Fruit fly (Drosophila melanogaster) whole organism, embryonic: ENCODE measurements around the gene CG10343.

Experiments used
- Adf1 ChIP-seq: fragments of 200-800 bp; sonication (Bioruptor generic); IDR thresholded peaks from 2 replicates; pipeline ENCODE4 v1.3.6; 2022; ENCODE audit warnings: missing biosample characterization, missing genetic modification characterization
- Blimp-1 ChIP-seq: fragments of 200-800 bp; sonication (Bioruptor generic); optimal IDR thresholded peaks from 3 replicates; lab custom pipeline; 2018; ENCODE audit warnings: missing biosample characterization, missing genetic modification characterization, mild to moderate bottlenecking, moderate library complexity, missing genetic modification reagents
- CG10654 ChIP-seq: fragments of 200-800 bp; sonication (Bioruptor generic); optimal IDR thresholded peaks from 2 replicates; lab custom pipeline; 2016; ENCODE audit warnings: missing biosample characterization, missing genetic modification characterization
- CG13624 ChIP-seq: fragments of 200-800 bp; sonication (Bioruptor generic); optimal IDR thresholded peaks from 2 replicates; lab custom pipeline; 2016; ENCODE audit warnings: missing biosample characterization, missing genetic modification characterization
- CG14441 ChIP-seq: fragments of 200-800 bp; sonication (Bioruptor generic); IDR thresholded peaks from 2 replicates; pipeline ENCODE4 v1.3.6; 2022; ENCODE audit warnings: missing biosample characterization, missing genetic modification characterization
- CG15601 ChIP-seq: fragments of 200-800 bp; sonication (Bioruptor generic); optimal IDR thresholded peaks from 3 replicates; lab custom pipeline; 2019; ENCODE audit warnings: missing biosample characterization, mild to moderate bottlenecking, missing genetic modification characterization, moderate library complexity
- CG1832 ChIP-seq: fragments of 200-800 bp; sonication (Bioruptor generic); optimal IDR thresholded peaks from 2 replicates; lab custom pipeline; 2017; ENCODE audit warnings: missing biosample characterization, mild to moderate bottlenecking, missing genetic modification characterization, inconsistent platforms
- CG2116 ChIP-seq: fragments of 200-800 bp; sonication (Bioruptor generic); optimal IDR thresholded peaks from 3 replicates; lab custom pipeline; 2018; ENCODE audit warnings: missing biosample characterization, mild to moderate bottlenecking, missing genetic modification characterization
- CG2129 ChIP-seq: fragments of 200-800 bp; sonication (Bioruptor generic); IDR thresholded peaks from 2 replicates; pipeline ENCODE4 v1.3.6; 2022; ENCODE audit warnings: missing biosample characterization, missing genetic modification characterization; ENCODE audit not compliant: partially characterized antibody
- CG5245 ChIP-seq: fragments of 200-800 bp; sonication (Bioruptor generic); optimal IDR thresholded peaks from 3 replicates; lab custom pipeline; 2016; ENCODE audit warnings: missing biosample characterization, missing genetic modification characterization
- CG6175 ChIP-seq: fragments of 200-800 bp; sonication (Bioruptor generic); IDR thresholded peaks from 3 replicates; pipeline ENCODE4 v1.3.6; 2022; ENCODE audit warnings: missing biosample characterization, missing genetic modification characterization
- CG7987 ChIP-seq: fragments of 200-800 bp; sonication (Bioruptor generic); optimal IDR thresholded peaks from 2 replicates; lab custom pipeline; 2018; ENCODE audit warnings: missing biosample characterization, mild to moderate bottlenecking, missing genetic modification characterization, moderate library complexity
- CG9437 ChIP-seq: fragments of 200-800 bp; sonication (Bioruptor generic); optimal IDR thresholded peaks from 2 replicates; lab custom pipeline; 2018; ENCODE audit warnings: missing biosample characterization, mild to moderate bottlenecking, missing genetic modification characterization
- CG9609 ChIP-seq: fragments of 200-800 bp; sonication (Bioruptor generic); optimal IDR thresholded peaks from 3 replicates; lab custom pipeline; 2016; ENCODE audit warnings: missing biosample characterization, missing genetic modification characterization
- CG9876 ChIP-seq: fragments of 200-800 bp; sonication (Bioruptor generic); optimal IDR thresholded peaks from 2 replicates; lab custom pipeline; 2016; ENCODE audit warnings: missing biosample characterization, missing genetic modification characterization
- CkIIα-i1 ChIP-seq: fragments of 200-800 bp; sonication (Bioruptor generic); IDR thresholded peaks from 2 replicates; pipeline ENCODE4 v1.3.6; 2022; ENCODE audit warnings: missing biosample characterization, missing genetic modification characterization
- Dbx ChIP-seq: fragments of 200-800 bp; sonication (Bioruptor generic); IDR thresholded peaks from 3 replicates; pipeline ENCODE4 v1.3.6; 2022; ENCODE audit warnings: missing biosample characterization, missing genetic modification characterization
- Dip3 ChIP-seq: fragments of 200-800 bp; sonication (Bioruptor generic); optimal IDR thresholded peaks from 3 replicates; lab custom pipeline; 2016; ENCODE audit warnings: missing biosample characterization, missing genetic modification characterization
- Doc3 ChIP-seq: fragments of 200-800 bp; sonication (Bioruptor generic); IDR thresholded peaks from 3 replicates; pipeline ENCODE4 v1.3.6; 2022; ENCODE audit warnings: missing biosample characterization, missing genetic modification characterization; ENCODE audit not compliant: partially characterized antibody
- Gsc ChIP-seq: fragments of 200-800 bp; sonication (Bioruptor generic); IDR thresholded peaks from 2 replicates; pipeline ENCODE4 v1.3.6; 2022; ENCODE audit warnings: missing biosample characterization, missing genetic modification characterization
- Hmx ChIP-seq: fragments of 200-800 bp; sonication (Bioruptor generic); optimal IDR thresholded peaks from 2 replicates; lab custom pipeline; 2016; ENCODE audit warnings: missing biosample characterization, missing genetic modification characterization
- Med ChIP-seq: fragments of 200-800 bp; sonication (Bioruptor generic); peaks from one replicate; lab custom pipeline; 2016; ENCODE audit warnings: missing biosample characterization, missing genetic modification characterization, mild to moderate bottlenecking, inconsistent platforms, moderate library complexity
- amos ChIP-seq: fragments of 200-800 bp; sonication (Bioruptor generic); IDR thresholded peaks from 2 replicates; pipeline ENCODE4 v1.3.6; 2022; ENCODE audit warnings: missing biosample characterization, missing genetic modification characterization; ENCODE audit not compliant: partially characterized antibody
- aop ChIP-seq: fragments of 200-800 bp; sonication (Bioruptor generic); IDR thresholded peaks from 2 replicates; pipeline ENCODE4 v1.3.6; 2022; ENCODE audit warnings: missing biosample characterization, missing genetic modification characterization
- ash1 ChIP-seq: fragments of 200-800 bp; sonication (Bioruptor generic); optimal IDR thresholded peaks from 2 replicates; lab custom pipeline; 2018; ENCODE audit warnings: missing biosample characterization, mild to moderate bottlenecking, missing genetic modification characterization
- az2 ChIP-seq: fragments of 200-800 bp; sonication (Bioruptor generic); optimal IDR thresholded peaks from 3 replicates; lab custom pipeline; 2016; ENCODE audit warnings: missing biosample characterization, missing genetic modification characterization
- bab2 ChIP-seq: fragments of 200-800 bp; sonication (Bioruptor generic); optimal IDR thresholded peaks from 2 replicates; lab custom pipeline; 2016; ENCODE audit warnings: missing biosample characterization, missing genetic modification characterization
- bbx ChIP-seq: fragments of 200-800 bp; sonication (Bioruptor generic); IDR thresholded peaks from 2 replicates; pipeline ENCODE4 v1.3.6; 2022; ENCODE audit warnings: missing biosample characterization, missing genetic modification characterization; ENCODE audit not compliant: partially characterized antibody
- dimm ChIP-seq: fragments of 200-800 bp; sonication (Bioruptor generic); IDR thresholded peaks from 2 replicates; pipeline ENCODE4 v1.3.6; 2022; ENCODE audit warnings: missing biosample characterization, missing genetic modification characterization
- dysf ChIP-seq: fragments of 200-800 bp; sonication (Bioruptor generic); IDR thresholded peaks from 3 replicates; pipeline ENCODE4 v1.3.6; 2022; ENCODE audit warnings: missing biosample characterization, missing genetic modification characterization
- esg ChIP-seq: fragments of 200-800 bp; sonication (Bioruptor generic); conservative IDR thresholded peaks from 2 replicates; pipeline ENCODE4 v1.3.6; 2022; ENCODE audit warnings: missing biosample characterization, missing genetic modification characterization
- exex ChIP-seq: fragments of 200-800 bp; sonication (Bioruptor generic); optimal IDR thresholded peaks from 4 replicates; lab custom pipeline; 2018; ENCODE audit warnings: missing biosample characterization, mild to moderate bottlenecking, missing genetic modification characterization, moderate library complexity
- fu2 ChIP-seq: fragments of 200-800 bp; sonication (Bioruptor generic); optimal IDR thresholded peaks from 2 replicates; lab custom pipeline; 2016; ENCODE audit warnings: missing biosample characterization, missing genetic modification characterization
- gce ChIP-seq: fragments of 200-800 bp; sonication (Bioruptor generic); IDR thresholded peaks from 3 replicates; pipeline ENCODE4 v1.3.6; 2022; ENCODE audit warnings: missing biosample characterization, missing genetic modification characterization
- gem ChIP-seq: fragments of 200-800 bp; sonication (Bioruptor generic); optimal IDR thresholded peaks from 2 replicates; lab custom pipeline; 2019; ENCODE audit warnings: missing biosample characterization, mild to moderate bottlenecking, missing genetic modification characterization, moderate library complexity
- gsb ChIP-seq: fragments of 200-800 bp; sonication (Bioruptor generic); IDR thresholded peaks from 2 replicates; pipeline ENCODE4 v1.3.6; 2022; ENCODE audit warnings: missing biosample characterization, missing genetic modification characterization
- gsb-n ChIP-seq: fragments of 200-800 bp; sonication (Bioruptor generic); optimal IDR thresholded peaks from 3 replicates; lab custom pipeline; 2018; ENCODE audit warnings: missing biosample characterization, mild to moderate bottlenecking, missing genetic modification characterization
- ind ChIP-seq: fragments of 200-800 bp; sonication (Bioruptor generic); optimal IDR thresholded peaks from 3 replicates; lab custom pipeline; 2016; ENCODE audit warnings: missing biosample characterization, missing genetic modification characterization
- kay ChIP-seq: fragments of 200-800 bp; sonication (Bioruptor generic); optimal IDR thresholded peaks from 2 replicates; lab custom pipeline; 2016; ENCODE audit warnings: missing biosample characterization, missing genetic modification characterization
- kni ChIP-seq: fragments of 200-800 bp; sonication (Bioruptor generic); optimal IDR thresholded peaks from 3 replicates; lab custom pipeline; 2017; ENCODE audit warnings: mild to moderate bottlenecking, missing biosample characterization, missing genetic modification reagents, missing genetic modification characterization
- lola ChIP-seq, 3 experiments: fragments of >200 bp in 2 of 3; fragments of 200-800 bp in 1 of 3; sonication (Bioruptor generic) in 1 of 3; optimal IDR thresholded peaks; 2 replicates each; lab custom pipeline; 2017 to 2019; ENCODE audit warnings: missing biosample characterization in 3 of 3, missing genetic modification characterization in 3 of 3, mild to moderate bottlenecking in 1 of 3, moderate library complexity in 1 of 3
- mirr ChIP-seq: fragments of 200-800 bp; sonication (Bioruptor generic); optimal IDR thresholded peaks from 3 replicates; lab custom pipeline; 2018; ENCODE audit warnings: missing biosample characterization, mild to moderate bottlenecking, missing genetic modification characterization
- nmo ChIP-seq: fragments of 200-800 bp; sonication (Bioruptor generic); optimal IDR thresholded peaks from 2 replicates; lab custom pipeline; 2018; ENCODE audit warnings: missing biosample characterization, mild to moderate bottlenecking, missing genetic modification characterization, moderate library complexity
- onecut ChIP-seq: fragments of 200-800 bp; sonication (Bioruptor generic); IDR thresholded peaks from 2 replicates; pipeline ENCODE4 v1.3.6; 2022; ENCODE audit warnings: missing biosample characterization, missing genetic modification characterization
- repo ChIP-seq: fragments of 200-800 bp; sonication (Bioruptor generic); optimal IDR thresholded peaks from 2 replicates; lab custom pipeline; 2016; ENCODE audit warnings: missing biosample characterization, missing genetic modification characterization
- salm ChIP-seq: fragments of 200-800 bp; sonication (Bioruptor generic); optimal IDR thresholded peaks from 2 replicates; lab custom pipeline; 2018; ENCODE audit warnings: missing biosample characterization, mild to moderate bottlenecking, missing genetic modification characterization
- seq ChIP-seq: fragments of 200-800 bp; sonication (Bioruptor generic); IDR thresholded peaks from 2 replicates; pipeline ENCODE4 v1.3.6; 2022; ENCODE audit warnings: missing biosample characterization, missing genetic modification characterization
- slbo ChIP-seq: fragments of 200-800 bp; sonication (Bioruptor generic); IDR thresholded peaks from 2 replicates; pipeline ENCODE4 v1.3.6; 2022; ENCODE audit warnings: missing biosample characterization, missing genetic modification characterization
- slp2 ChIP-seq: fragments of 200-800 bp; sonication (Bioruptor generic); optimal IDR thresholded peaks from 2 replicates; lab custom pipeline; 2016; ENCODE audit warnings: missing biosample characterization, missing genetic modification characterization
- sr ChIP-seq: fragments of 200-800 bp; sonication (Bioruptor generic); IDR thresholded peaks from 3 replicates; pipeline ENCODE4 v1.3.6; 2022; ENCODE audit warnings: missing biosample characterization, missing genetic modification characterization
- stwl ChIP-seq: fragments of 200-800 bp; sonication (Bioruptor generic); optimal IDR thresholded peaks from 3 replicates; lab custom pipeline; 2018; ENCODE audit warnings: missing biosample characterization, mild to moderate bottlenecking, missing genetic modification characterization, moderate library complexity

Gene CG10343

DNA sequence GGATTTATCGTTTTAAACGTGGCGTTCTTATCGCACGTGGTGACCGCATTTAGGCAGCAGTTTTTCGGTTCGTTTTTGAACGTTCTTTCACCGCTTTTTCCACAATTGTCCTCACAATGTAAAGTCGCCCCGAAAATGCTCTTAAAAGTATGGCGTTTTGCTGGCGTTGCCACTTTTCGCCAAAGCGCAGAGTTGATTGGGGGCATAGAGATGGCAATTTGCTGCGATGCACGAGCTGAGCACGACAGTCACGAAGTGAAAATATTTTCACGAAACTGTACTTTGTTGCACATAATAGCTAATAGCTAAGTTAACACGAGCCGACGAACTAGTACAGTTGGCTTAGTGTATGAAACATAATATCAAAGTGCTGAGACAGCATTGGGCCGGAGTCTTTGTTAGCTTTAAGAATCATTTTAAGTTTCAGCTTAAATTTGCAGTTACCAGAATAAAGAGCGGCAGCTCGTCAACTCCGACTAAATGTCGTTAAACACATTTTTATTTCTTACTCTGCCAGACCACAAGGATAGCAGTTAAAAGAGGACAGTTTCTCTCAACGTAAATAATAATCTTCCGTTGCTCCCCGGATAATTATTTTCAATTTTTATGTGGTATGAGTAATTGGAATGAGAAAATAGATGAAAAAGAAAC is 14.5 kb upstream of the CG10343 start, which contains the start of gene msl-1 (continued):
- peak; percentile 98 for TF ChIP-seq amos (GFP tag; lab: Robert Waterston, UW)
- no peak for TF ChIP-seq dimm (GFP tag; lab: Robert Waterston, UW)
- TF ChIP-seq gce (GFP tag; lab: Robert Waterston, UW): no peak
- no peak for TF ChIP-seq slp2
- no peak for TF ChIP-seq gem (tag; lab: Kevin White, UChicago)
- TF ChIP-seq seq (GFP tag; lab: Robert Waterston, UW): no peak
- TF ChIP-seq CG9437 (GFP tag; lab: Kevin White, UChicago): no peak
- no peak for TF ChIP-seq kay
- TF ChIP-seq gsb (GFP tag; lab: Robert Waterston, UW): no peak
- TF ChIP-seq CG7987 (GFP tag; lab: Kevin White, UChicago): no peak
- peak; percentile 99 for TF ChIP-seq CG2116
- peak; percentile 3 for TF ChIP-seq fu2
- TF ChIP-seq CG13624: peak; percentile 30
- TF ChIP-seq ind: peak; percentile 38
- TF ChIP-seq salm (tag; lab: Kevin White, UChicago): no peak
- TF ChIP-seq stwl (tag; lab: Kevin White, UChicago): peak; percentile 51
- TF ChIP-seq CG2129 (GFP tag; lab: Robert Waterston, UW): peak; percentile 80
- TF ChIP-seq az2 (GFP tag; lab: Kevin White, UChicago): peak; percentile 21
- no peak for TF ChIP-seq Adf1 (GFP tag; lab: Robert Waterston, UW)
- TF ChIP-seq Gsc (GFP tag; lab: Robert Waterston, UW): no peak
- peak; percentile 5 for TF ChIP-seq Dip3 (GFP tag; lab: Kevin White, UChicago)
- TF ChIP-seq CkIIα-i1: no peak
- peak; percentile 98 for TF ChIP-seq bbx (GFP tag; lab: Robert Waterston, UW)
- TF ChIP-seq nmo (GFP tag; lab: Kevin White, UChicago): peak; percentile 43
- no peak for TF ChIP-seq gsb-n (tag; lab: Kevin White, UChicago)
- peak; percentile 86 for TF ChIP-seq Med
- peak; percentile 20 for TF ChIP-seq CG9609
- TF ChIP-seq CG6175 (GFP tag; lab: Robert Waterston, UW): no peak
- no peak for TF ChIP-seq esg (GFP tag; lab: Robert Waterston, UW)
- TF ChIP-seq CG10654: no peak
- TF ChIP-seq bab2 (GFP tag; lab: Kevin White, UChicago): no peak
- no peak for TF ChIP-seq Blimp-1 (GFP tag; lab: Kevin White, UChicago)
- no peak for TF ChIP-seq CG15601 (tag; lab: Kevin White, UChicago)
- TF ChIP-seq Dbx: peak; percentile 68
- no peak for TF ChIP-seq sr
- peak; percentile 44; the same call in 1 of the 2 replicates for TF ChIP-seq onecut
- no peak for TF ChIP-seq kni (GFP tag; lab: Kevin White, UChicago)
- no peak for TF ChIP-seq CG5245 (GFP tag; lab: Kevin White, UChicago)
- no peak for TF ChIP-seq CG1832 (GFP tag; lab: Kevin White, UChicago)
- peak; percentile 86 for TF ChIP-seq Doc3
- peak; percentile 79 for TF ChIP-seq slbo (GFP tag; lab: Robert Waterston, UW)
- no peak for TF ChIP-seq lola (GFP tag; optimal IDR thresholded peaks at IDR 0.05; lab: Kevin White, UChicago)
- no peak for TF ChIP-seq CG14441
- TF ChIP-seq ash1 (GFP tag; lab: Kevin White, UChicago): no peak
- TF ChIP-seq mirr (GFP tag; lab: Kevin White, UChicago): no peak
- no peak for TF ChIP-seq Hmx (GFP tag; lab: Kevin White, UChicago)
- TF ChIP-seq dysf (GFP tag; lab: Robert Waterston, UW): peak; percentile 25; the same call in 1 of the 3 replicates
- TF ChIP-seq exex (tag; lab: Kevin White, UChicago): no peak
- TF ChIP-seq CG9876: peak; percentile 38
- no peak for TF ChIP-seq repo (GFP tag; lab: Kevin White, UChicago)
- TF ChIP-seq aop (GFP tag; lab: Robert Waterston, UW): no peak
